Worm (Caenorhabditis elegans): ENCODE results near the gene msp-59.

ce11 chrIV:5332178-5332577 is 19.3 kb upstream of the msp-59 start, which contains the start of gene Y4C6B.3:
- TF ChIP-seq ceh-16 (tag; optimal IDR thresholded peaks at IDR 0.05) = no peak
- TF ChIP-seq lsy-2 (tag; optimal IDR thresholded peaks at IDR 0.05) = no peak
- TF ChIP-seq alr-1 (tag; optimal IDR thresholded peaks at IDR 0.05) = no peak
